Worm (Caenorhabditis elegans) whole organism, L4 larva: Measurements from ENCODE around the gene C16H3.3.

ENCODE experiments used
- F10B5.3 ChIP-seq: sonication (generic microtip); optimal IDR thresholded peaks from 2 replicates; lab custom pipeline; 2016; ENCODE audit warnings: mild to moderate bottlenecking, missing genetic modification characterization, missing compliant biosample characterization
- F44E2.7 ChIP-seq: fragments of 200-800 bp; sonication (Bioruptor generic); IDR thresholded peaks from 2 replicates; pipeline ENCODE4 v2.1.2; 2022; ENCODE audit warnings: missing genetic modification characterization, missing compliant biosample characterization
- R02D3.7 ChIP-seq: fragments of 150-350 bp; sonication (generic microtip); optimal IDR thresholded peaks from 3 replicates; lab custom pipeline; 2014; ENCODE audit warnings: missing biosample characterization, missing genetic modification characterization
- T20F7.1 ChIP-seq: fragments of 200-800 bp; sonication (Bioruptor generic); optimal IDR thresholded peaks from 2 replicates; lab custom pipeline; 2018; ENCODE audit warnings: mild to moderate bottlenecking, missing genetic modification characterization, missing compliant biosample characterization
- Y105C5A.15 ChIP-seq: fragments of 200-800 bp; sonication (Bioruptor generic); IDR thresholded peaks from 2 replicates; pipeline ENCODE4 v1.3.6; 2022; ENCODE audit warnings: missing genetic modification characterization, missing compliant biosample characterization
- Y5F2A.4 ChIP-seq: fragments of 200-800 bp; sonication (Bioruptor generic); optimal IDR thresholded peaks from 2 replicates; lab custom pipeline; 2018; ENCODE audit warnings: mild to moderate bottlenecking, missing genetic modification characterization, missing compliant biosample characterization
- ZK546.5 ChIP-seq, 2 experiments: sonication (generic microtip); optimal IDR thresholded peaks; 2 replicates each; lab custom pipeline; 2017; ENCODE audit warnings: missing biosample characterization in 2 of 2, missing genetic modification characterization in 2 of 2
- aly-2 ChIP-seq: sonication (generic microtip); optimal IDR thresholded peaks from 2 replicates; lab custom pipeline; 2018; ENCODE audit warnings: missing biosample characterization, missing genetic modification characterization
- ama-1 ChIP-seq: fragments of 150-350 bp; optimal IDR thresholded peaks from 2 replicates; lab custom pipeline; 2014; ENCODE audit warnings: inconsistent platforms, mixed read lengths
- arid-1 ChIP-seq: fragments of 200-800 bp; sonication (Bioruptor generic); conservative IDR thresholded peaks from 2 replicates; pipeline ENCODE4 v1.3.6; 2022; ENCODE audit warnings: missing genetic modification reagents, missing genetic modification characterization, missing compliant biosample characterization
- attf-4 ChIP-seq: sonication (generic microtip); optimal IDR thresholded peaks from 3 replicates; lab custom pipeline; 2017; ENCODE audit warnings: missing biosample characterization, missing genetic modification characterization
- ceh-20 ChIP-seq: fragments of 200-800 bp; sonication (Bioruptor generic); IDR thresholded peaks from 2 replicates; pipeline ENCODE4 v1.3.6; 2022; ENCODE audit warnings: missing genetic modification reagents, missing genetic modification characterization, missing compliant biosample characterization
- ceh-82 ChIP-seq: sonication (generic microtip); optimal IDR thresholded peaks from 2 replicates; lab custom pipeline; 2017; ENCODE audit warnings: missing biosample characterization, missing genetic modification characterization
- ces-1 ChIP-seq: fragments of 150-350 bp; sonication (generic microtip); optimal IDR thresholded peaks from 4 replicates; lab custom pipeline; 2014; ENCODE audit warnings: missing biosample characterization, missing genetic modification reagents, missing genetic modification characterization
- cey-2 ChIP-seq: sonication (generic microtip); optimal IDR thresholded peaks from 3 replicates; lab custom pipeline; 2017; ENCODE audit warnings: missing genetic modification characterization, mild to moderate bottlenecking, missing compliant biosample characterization, antibody characterized with exemption, borderline replicate concordance; ENCODE audit not compliant: insufficient read depth
- daf-12 ChIP-seq: fragments of 150-350 bp; optimal IDR thresholded peaks from 2 replicates; lab custom pipeline; 2014; ENCODE audit warnings: missing biosample characterization, missing genetic modification reagents, missing genetic modification characterization
- daf-16 ChIP-seq, 3 experiments: sonication (generic microtip); optimal IDR thresholded peaks; 2 replicates each; lab custom pipeline; 2016 to 2017; ENCODE audit warnings: missing genetic modification characterization in 3 of 3, missing genetic modification reagents in 3 of 3, mild to moderate bottlenecking in 2 of 3, missing compliant biosample characterization in 2 of 3, missing biosample characterization in 1 of 3, moderate library complexity in 1 of 3
- daf-19 ChIP-seq: fragments of 200-800 bp; sonication (Bioruptor generic); conservative IDR thresholded peaks from 2 replicates; pipeline ENCODE4 v1.3.6; 2022; ENCODE audit warnings: missing genetic modification characterization, missing compliant biosample characterization
- dmd-8 ChIP-seq: fragments of 200-800 bp; sonication (Bioruptor generic); IDR thresholded peaks from 2 replicates; pipeline ENCODE4 v1.3.6; 2022; ENCODE audit warnings: missing genetic modification characterization, missing compliant biosample characterization
- dpl-1 ChIP-seq: fragments of 150-350 bp; optimal IDR thresholded peaks from 2 replicates; lab custom pipeline; 2014; ENCODE audit warnings: missing biosample characterization, missing genetic modification reagents, missing genetic modification characterization
- egl-27 ChIP-seq: sonication (generic microtip); optimal IDR thresholded peaks from 3 replicates; lab custom pipeline; 2017; ENCODE audit warnings: missing biosample characterization, missing genetic modification reagents, missing genetic modification characterization
- egl-43 ChIP-seq: fragments of 200-800 bp; sonication (Bioruptor generic); IDR thresholded peaks from 2 replicates; pipeline ENCODE4 v1.3.6; 2022; ENCODE audit warnings: missing genetic modification reagents, missing genetic modification characterization, missing compliant biosample characterization
- gei-8 ChIP-seq: fragments of 200-800 bp; sonication (Bioruptor generic); optimal IDR thresholded peaks from 2 replicates; lab custom pipeline; 2018; ENCODE audit warnings: mild to moderate bottlenecking, missing genetic modification characterization, missing compliant biosample characterization
- hif-1 ChIP-seq, 2 experiments: sonication (generic microtip); optimal IDR thresholded peaks; 2 replicates each; lab custom pipeline; 2016 to 2017; ENCODE audit warnings: missing compliant biosample characterization in 2 of 2, missing genetic modification characterization in 2 of 2, missing genetic modification reagents in 2 of 2, missing genotype in 2 of 2, mild to moderate bottlenecking in 1 of 2
- hlh-11 ChIP-seq: fragments of 200-800 bp; sonication (Bioruptor generic); optimal IDR thresholded peaks from 2 replicates; lab custom pipeline; 2018; ENCODE audit warnings: mild to moderate bottlenecking, missing genetic modification characterization, missing compliant biosample characterization
- hmg-1.1 ChIP-seq: fragments of 200-800 bp; sonication (Bioruptor generic); IDR thresholded peaks from 2 replicates; pipeline ENCODE4 v1.3.6; 2022; ENCODE audit warnings: missing genetic modification reagents, missing genetic modification characterization, missing compliant biosample characterization
- lin-13 ChIP-seq: fragments of 150-350 bp; optimal IDR thresholded peaks from 2 replicates; lab custom pipeline; 2014; ENCODE audit warnings: missing biosample characterization, missing genetic modification reagents, missing genetic modification characterization
- lin-15B ChIP-seq: fragments of 150-350 bp; sonication (generic microtip); optimal IDR thresholded peaks from 3 replicates; lab custom pipeline; 2014; ENCODE audit warnings: missing biosample characterization, missing genetic modification characterization
- lin-38 ChIP-seq: fragments of 200-800 bp; sonication (Bioruptor generic); IDR thresholded peaks from 2 replicates; pipeline ENCODE4 v1.3.6; 2022; ENCODE audit warnings: missing genetic modification reagents, missing genetic modification characterization, missing compliant biosample characterization
- lin-39 ChIP-seq: fragments of 150-350 bp; optimal IDR thresholded peaks from 2 replicates; lab custom pipeline; 2014; ENCODE audit warnings: missing biosample characterization, missing genetic modification reagents, missing genetic modification characterization
- lir-3 ChIP-seq: sonication (generic microtip); optimal IDR thresholded peaks from 2 replicates; lab custom pipeline; 2016; ENCODE audit warnings: mild to moderate bottlenecking, missing genetic modification characterization, missing compliant biosample characterization
- lsy-2 ChIP-seq, 2 experiments: fragments of 150-350 bp in 1 of 2; sonication (generic microtip) in 1 of 2; optimal IDR thresholded peaks; 2 replicates each; lab custom pipeline; 2014 to 2017; ENCODE audit warnings: missing biosample characterization in 2 of 2, missing genetic modification characterization in 2 of 2
- madf-5 ChIP-seq, 2 experiments: fragments of 200-800 bp; sonication (Bioruptor generic); IDR thresholded peaks; 2 replicates each; pipeline ENCODE4 v1.3.6; 2022; ENCODE audit warnings: missing compliant biosample characterization in 2 of 2, missing genetic modification characterization in 2 of 2
- mdl-1 ChIP-seq, 2 experiments: fragments of 150-350 bp in 1 of 2; sonication (generic microtip) in 1 of 2; optimal IDR thresholded peaks; 2 replicates each; lab custom pipeline; 2014 to 2017; ENCODE audit warnings: missing biosample characterization in 2 of 2, missing genetic modification characterization in 2 of 2
- nhr-10 ChIP-seq: fragments of 150-350 bp; optimal IDR thresholded peaks from 2 replicates; lab custom pipeline; 2014; ENCODE audit warnings: missing biosample characterization, missing genetic modification characterization
- nhr-111 ChIP-seq: fragments of 200-800 bp; sonication (Bioruptor generic); optimal IDR thresholded peaks from 2 replicates; lab custom pipeline; 2018; ENCODE audit warnings: mild to moderate bottlenecking, missing genetic modification characterization, missing compliant biosample characterization
- nhr-28 ChIP-seq: fragments of 150-350 bp; optimal IDR thresholded peaks from 2 replicates; lab custom pipeline; 2014; ENCODE audit warnings: missing biosample characterization, missing genetic modification characterization
- nhr-41 ChIP-seq: fragments of 200-800 bp; sonication (Bioruptor generic); IDR thresholded peaks from 2 replicates; pipeline ENCODE4 v1.3.6; 2022; ENCODE audit warnings: missing genetic modification reagents, missing genetic modification characterization, missing compliant biosample characterization
- nhr-42 ChIP-seq: fragments of 200-800 bp; sonication (Bioruptor generic); IDR thresholded peaks from 2 replicates; pipeline ENCODE4 v1.3.6; 2022; ENCODE audit warnings: missing genetic modification characterization, missing compliant biosample characterization
- php-3 ChIP-seq: fragments of 200-800 bp; sonication (Bioruptor generic); IDR thresholded peaks from 2 replicates; pipeline ENCODE4 v1.3.6; 2022; ENCODE audit warnings: missing genetic modification reagents, missing genetic modification characterization, missing compliant biosample characterization
- pqm-1 ChIP-seq: sonication (generic microtip); optimal IDR thresholded peaks from 2 replicates; lab custom pipeline; 2017; ENCODE audit warnings: missing biosample characterization, missing genetic modification characterization
- sdz-12 ChIP-seq: fragments of 200-800 bp; sonication (Bioruptor generic); optimal IDR thresholded peaks from 2 replicates; lab custom pipeline; 2018; ENCODE audit warnings: mild to moderate bottlenecking, missing genetic modification characterization, missing compliant biosample characterization
- skn-1 ChIP-seq: fragments of 150-350 bp; optimal IDR thresholded peaks from 2 replicates; lab custom pipeline; 2014; ENCODE audit warnings: missing biosample characterization, missing genetic modification characterization
- spr-1 ChIP-seq: sonication (generic microtip); optimal IDR thresholded peaks from 2 replicates; lab custom pipeline; 2016; ENCODE audit warnings: mild to moderate bottlenecking, missing genetic modification characterization, missing compliant biosample characterization
- unc-130 ChIP-seq: sonication (generic microtip); optimal IDR thresholded peaks from 2 replicates; lab custom pipeline; 2016; ENCODE audit warnings: missing genetic modification reagents, missing genetic modification characterization, missing compliant biosample characterization
- unc-62 ChIP-seq, 3 experiments: fragments of 150-350 bp in 1 of 3; sonication (generic microtip); optimal IDR thresholded peaks in 2 of 3; peaks in 1 of 3; 1 replicate in 1 of 3; 2 replicates in 2 of 3; lab custom pipeline; 2014 to 2017; ENCODE audit warnings: missing biosample characterization in 3 of 3, missing genetic modification characterization in 3 of 3, missing genetic modification reagents in 3 of 3, missing genotype in 1 of 3
- zag-1 ChIP-seq: fragments of 150-350 bp; optimal IDR thresholded peaks from 2 replicates; lab custom pipeline; 2014; ENCODE audit warnings: missing biosample characterization, missing genetic modification characterization
- zfp-2 ChIP-seq: sonication (generic microtip); optimal IDR thresholded peaks from 2 replicates; lab custom pipeline; 2016; ENCODE audit warnings: mild to moderate bottlenecking, missing genetic modification characterization, missing compliant biosample characterization
- zfp-3 ChIP-seq: fragments of 200-800 bp; sonication (Bioruptor generic); conservative IDR thresholded peaks from 2 replicates; pipeline ENCODE4 v1.3.6; 2022; ENCODE audit warnings: missing genetic modification reagents, missing genetic modification characterization, missing compliant biosample characterization
- ztf-7 ChIP-seq: fragments of 150-350 bp; optimal IDR thresholded peaks from 2 replicates; lab custom pipeline; 2014; ENCODE audit warnings: missing biosample characterization, missing genetic modification characterization

Gene C16H3.3

ce11 chrX:17610406-17610981 is 646 bp upstream of the C16H3.3 start (continued):
- TF ChIP-seq Y5F2A.4 (GFP tag; lab: Kevin White, UChicago), result no peak
- no peak for TF ChIP-seq cey-2 (tag; lab: Kevin White, UChicago)
- TF ChIP-seq daf-12 (tag; lab: Kevin White, UChicago), result no peak
- no peak for TF ChIP-seq dmd-8 (GFP tag; lab: Robert Waterston, UW)
- no peak for TF ChIP-seq egl-27 (tag; lab: Kevin White, UChicago)
- no peak for TF ChIP-seq arid-1
- TF ChIP-seq unc-130 (GFP tag; lab: Kevin White, UChicago), result no peak
- no peak for TF ChIP-seq zag-1
- TF ChIP-seq ceh-20 (GFP tag; lab: Robert Waterston, UW), result peak; percentile 26; the same call in 1 of the 2 replicates
- TF ChIP-seq madf-5 (GFP tag; IDR thresholded peaks at IDR 0.05; lab: Robert Waterston, UW), result no peak
- TF ChIP-seq mdl-1 (tag; optimal IDR thresholded peaks at IDR 0.05; lab: Kevin White, UChicago), result peak in 1 of 2 experiments; percentile 49
- no peak for TF ChIP-seq skn-1 (tag; lab: Kevin White, UChicago)
- TF ChIP-seq T20F7.1 (GFP tag; lab: Kevin White, UChicago), result no peak
- TF ChIP-seq sdz-12 (GFP tag; lab: Kevin White, UChicago), result no peak
- no peak for TF ChIP-seq F10B5.3 (tag; lab: Kevin White, UChicago)
- no peak for TF ChIP-seq ztf-7
- TF ChIP-seq lin-13 (GFP tag; lab: Kevin White, UChicago), result peak; percentile 28
- TF ChIP-seq nhr-41 (GFP tag; lab: Robert Waterston, UW), result no peak
- TF ChIP-seq zfp-2 (tag; lab: Kevin White, UChicago), result no peak
- no peak for TF ChIP-seq zfp-3 (GFP tag; lab: Robert Waterston, UW)
- TF ChIP-seq attf-4 (tag; lab: Kevin White, UChicago), result no peak
- no peak for TF ChIP-seq aly-2 (tag; lab: Kevin White, UChicago)
- peak in 1 of 2 experiments; percentile 25 for TF ChIP-seq unc-62 (GFP tag; optimal IDR thresholded peaks at IDR 0.05 in 1 of 2; lab: Kevin White, UChicago)
- TF ChIP-seq unc-62 (tag; optimal IDR thresholded peaks at IDR 0.05; lab: Kevin White, UChicago), result no peak
- TF ChIP-seq dpl-1 (GFP tag; lab: Kevin White, UChicago), result peak; percentile 70
- TF ChIP-seq ama-1, result no peak
- no peak for TF ChIP-seq ZK546.5 (tag; optimal IDR thresholded peaks at IDR 0.05; lab: Kevin White, UChicago)
- TF ChIP-seq egl-43 (GFP tag; lab: Robert Waterston, UW), result 0 out of 2 replicates have a peak, but pooled peaks have one; percentile 22
- TF ChIP-seq gei-8, result no peak
- no peak for TF ChIP-seq lin-39 (tag; lab: Kevin White, UChicago)
- TF ChIP-seq nhr-42 (GFP tag; lab: Robert Waterston, UW), result no peak
- peak; percentile 4 for TF ChIP-seq pqm-1 (tag; lab: Kevin White, UChicago)
- TF ChIP-seq lsy-2 (tag; optimal IDR thresholded peaks at IDR 0.05; lab: Kevin White, UChicago), result peak in 1 of 2 experiments; percentile 74
- peak; percentile 68 for TF ChIP-seq hmg-1.1 (GFP tag; lab: Robert Waterston, UW)
- TF ChIP-seq nhr-28 (tag; lab: Kevin White, UChicago), result peak; percentile 16
- peak in 1 of 2 experiments; percentile 47 for TF ChIP-seq hif-1 (tag; optimal IDR thresholded peaks at IDR 0.05; lab: Kevin White, UChicago)
- TF ChIP-seq F44E2.7 (GFP tag; lab: Robert Waterston, UW), result no peak
- no peak for TF ChIP-seq nhr-111
- no peak for TF ChIP-seq spr-1
- TF ChIP-seq lin-38, result no peak
- no peak for TF ChIP-seq Y105C5A.15
- TF ChIP-seq php-3 (GFP tag; lab: Robert Waterston, UW), result no peak
- no peak for TF ChIP-seq nhr-10
- no peak for TF ChIP-seq ces-1 (GFP tag; lab: Kevin White, UChicago)
- TF ChIP-seq lir-3 (tag; lab: Kevin White, UChicago), result no peak
- no peak for TF ChIP-seq daf-16 (GFP tag; optimal IDR thresholded peaks at IDR 0.05; lab: Kevin White, UChicago)
- TF ChIP-seq daf-16 (tag; optimal IDR thresholded peaks at IDR 0.05; lab: Kevin White, UChicago), result peak; percentile 88
- TF ChIP-seq ceh-82 (tag; lab: Kevin White, UChicago), result no peak
- TF ChIP-seq lin-15B (tag; lab: Kevin White, UChicago), result no peak
- TF ChIP-seq R02D3.7 (tag; lab: Kevin White, UChicago), result no peak
- TF ChIP-seq hlh-11 (tag; lab: Kevin White, UChicago), result peak; percentile 76
- TF ChIP-seq daf-19, result no peak
